Worm (Caenorhabditis elegans): ENCODE results near the gene abu-11.

DNA sequence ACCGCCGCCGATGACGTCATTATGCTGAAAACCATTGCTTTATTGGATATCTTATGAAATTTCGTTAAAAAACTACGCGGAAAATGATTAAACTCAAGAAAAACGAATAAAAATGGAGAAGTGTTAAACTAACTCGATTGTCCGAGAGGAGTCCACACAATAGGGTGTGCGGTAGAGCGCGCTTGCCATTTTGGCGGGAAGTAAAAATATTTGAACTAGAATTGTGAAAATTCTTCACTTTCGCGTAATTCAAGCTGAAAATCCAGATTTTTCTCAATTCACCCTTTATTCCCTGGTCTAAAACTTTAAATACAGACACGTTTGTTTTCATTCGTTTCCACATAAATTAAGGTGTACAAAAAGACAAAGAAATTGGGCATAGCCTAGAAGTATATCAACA, 22.2 kb upstream of the abu-11 start, which contains the start of gene F48A11.4:
- TF ChIP-seq med-1 (GFP tag; optimal IDR thresholded peaks at IDR 0.05; ENCODE audit: insufficient read depth) (no peak), klf-2 (GFP tag; conservative IDR thresholded peaks at IDR 0.05) (no peak), tab-1 (GFP tag; IDR thresholded peaks at IDR 0.05) (no peak)

Data from whole organism, midembryonic.